Fruit fly (Drosophila melanogaster) S2 (cell line): Measurements from ENCODE around the gene gce.

Source experiments
- CG8478 ChIP-seq: fragments of >200 bp; optimal IDR thresholded peaks from 2 replicates; lab custom pipeline; 2018
- CTCF ChIP-seq, 2 experiments: fragments of >200 bp; optimal IDR thresholded peaks; 2 replicates each; lab custom pipeline; 2018

dm6 chrX:15364467-15364866 is 66.9 kb downstream of the gce start:
- TF ChIP-seq CTCF (optimal IDR thresholded peaks at IDR 0.05; lab: Kevin White, UChicago) = no peak
- no peak for TF ChIP-seq CG8478
